Worm (Caenorhabditis elegans) whole organism, midembryonic: Measurements from ENCODE around the gene mrp-6.
A peak's percentile ranks its signal among the peaks of the same experiment; 100 is the strongest.
"Not testable (repeated sequence)": the region's sequence is repeated elsewhere in the genome, so short reads cannot be mapped to it uniquely, and the experiment has no call there.

Experiments
- T22C8.4 ChIP-seq: fragments of 200-800 bp; sonication (Bioruptor generic); IDR thresholded peaks from 2 replicates; pipeline ENCODE4 v1.3.6; 2022; ENCODE audit warnings: missing genetic modification characterization, missing compliant biosample characterization
- cog-1 ChIP-seq: sonication (generic microtip); optimal IDR thresholded peaks from 2 replicates; lab custom pipeline; 2016; ENCODE audit warnings: missing genetic modification characterization, missing compliant biosample characterization
- flt-1 ChIP-seq: fragments of 200-800 bp; sonication (Bioruptor generic); IDR thresholded peaks from 2 replicates; pipeline ENCODE4 v1.3.6; 2022; ENCODE audit warnings: missing genetic modification characterization, missing compliant biosample characterization
- klf-2 ChIP-seq: fragments of 200-800 bp; sonication (Bioruptor generic); conservative IDR thresholded peaks from 2 replicates; pipeline ENCODE4 v1.3.6; 2022; ENCODE audit warnings: missing genetic modification reagents, missing genetic modification characterization, missing compliant biosample characterization
- med-1 ChIP-seq: sonication (generic microtip); optimal IDR thresholded peaks from 2 replicates; lab custom pipeline; 2017; ENCODE audit warnings: missing genetic modification characterization, mild to moderate bottlenecking, missing compliant biosample characterization, antibody characterized with exemption, missing genetic modification reagents; ENCODE audit not compliant: insufficient read depth
- ref-1 ChIP-seq: fragments of 200-800 bp; sonication (Bioruptor generic); conservative IDR thresholded peaks from 2 replicates; pipeline ENCODE4 v1.3.6; 2022; ENCODE audit warnings: missing genetic modification reagents, missing genetic modification characterization, missing compliant biosample characterization
- tab-1 ChIP-seq: fragments of 200-800 bp; sonication (Bioruptor generic); IDR thresholded peaks from 2 replicates; pipeline ENCODE4 v1.3.6; 2022; ENCODE audit warnings: missing genetic modification characterization, missing compliant biosample characterization
- ztf-23 ChIP-seq: fragments of 200-800 bp; sonication (Bioruptor generic); IDR thresholded peaks from 2 replicates; pipeline ENCODE4 v1.3.6; 2022; ENCODE audit warnings: missing genetic modification reagents, missing genetic modification characterization, missing compliant biosample characterization
- ztf-29 ChIP-seq: fragments of 200-800 bp; sonication (Bioruptor generic); IDR thresholded peaks from 2 replicates; pipeline ENCODE4 v1.3.6; 2022; ENCODE audit warnings: missing genetic modification reagents, missing genetic modification characterization, missing compliant biosample characterization

mrp-6 gene

DNA sequence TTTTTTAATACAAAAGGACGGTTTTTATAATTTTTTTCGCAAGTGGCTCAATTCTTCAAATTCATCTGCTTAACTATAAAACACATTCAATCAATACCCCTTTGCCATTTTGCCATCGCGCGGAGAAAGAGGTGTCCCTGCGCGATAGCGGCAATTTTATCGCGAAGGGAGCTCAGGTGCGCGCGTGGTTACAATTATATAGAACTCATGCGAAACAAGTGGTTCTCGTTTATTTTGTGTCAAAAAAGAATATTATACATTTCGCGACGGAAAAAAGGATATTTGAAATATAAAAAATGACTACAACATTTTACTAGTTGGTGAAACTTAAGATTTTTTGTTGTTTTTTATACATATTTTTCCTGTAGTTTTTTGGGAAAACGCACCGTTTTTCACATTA is 22.6 kb upstream of the mrp-6 start:
- peak; percentile 91 for TF ChIP-seq flt-1 (GFP tag; lab: Robert Waterston, UW)
- peak; percentile 73; the same call in 1 of the 2 replicates for TF ChIP-seq tab-1 (GFP tag; lab: Robert Waterston, UW)
- TF ChIP-seq cog-1: peak; percentile 99
- TF ChIP-seq T22C8.4 (GFP tag; lab: Robert Waterston, UW): peak; percentile 100
- TF ChIP-seq ref-1 (GFP tag; lab: Robert Waterston, UW): no peak
- peak; percentile 76 for TF ChIP-seq med-1
- TF ChIP-seq klf-2: peak; percentile 76
- peak; percentile 92 for TF ChIP-seq ztf-23 (GFP tag; lab: Robert Waterston, UW)
- TF ChIP-seq ztf-29: peak; percentile 53; the same call in 1 of the 2 replicates

- TF ChIP-seq T22C8.4 (GFP tag; lab: Robert Waterston, UW) (no peak), ref-1 (GFP tag; lab: Robert Waterston, UW) (no peak), ztf-29 (no peak), ztf-23 (GFP tag; lab: Robert Waterston, UW) (no peak), klf-2 (no peak), cog-1 (no peak), med-1 (no peak), tab-1 (GFP tag; lab: Robert Waterston, UW) (no peak), flt-1 (GFP tag; lab: Robert Waterston, UW) (no peak)
Observed at ce11 chrX:4208495-4208894, 21.9 kb upstream of the mrp-6 start.

DNA sequence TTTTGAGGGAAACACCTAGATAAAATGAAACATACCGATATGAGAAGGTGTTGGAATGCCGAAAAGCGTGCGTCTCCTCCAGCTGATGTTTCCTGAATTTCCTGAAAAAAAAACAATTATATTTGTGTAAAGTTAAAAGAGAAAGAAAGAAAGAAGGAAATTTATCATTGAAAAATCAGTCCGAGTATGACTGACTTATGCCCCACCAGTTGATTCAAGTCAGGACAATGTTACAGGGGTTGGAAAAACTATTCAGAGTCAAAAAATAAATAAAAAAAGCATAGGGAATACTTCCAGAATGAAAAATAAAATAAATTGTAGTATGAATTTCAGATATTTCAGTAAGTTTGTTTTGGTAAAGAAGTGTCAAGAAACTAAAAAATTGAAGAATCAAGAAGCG is 20.8 kb upstream of the mrp-6 start, which contains the start of gene F20B6.9:
Gene F20B6.9, minus strand, starts transcription at position 101 of the 400 bp plus-strand sequence.
- not testable (repeated sequence) for TF ChIP-seq tab-1, T22C8.4, ztf-23 (GFP tag; lab: Robert Waterston, UW)

DNA sequence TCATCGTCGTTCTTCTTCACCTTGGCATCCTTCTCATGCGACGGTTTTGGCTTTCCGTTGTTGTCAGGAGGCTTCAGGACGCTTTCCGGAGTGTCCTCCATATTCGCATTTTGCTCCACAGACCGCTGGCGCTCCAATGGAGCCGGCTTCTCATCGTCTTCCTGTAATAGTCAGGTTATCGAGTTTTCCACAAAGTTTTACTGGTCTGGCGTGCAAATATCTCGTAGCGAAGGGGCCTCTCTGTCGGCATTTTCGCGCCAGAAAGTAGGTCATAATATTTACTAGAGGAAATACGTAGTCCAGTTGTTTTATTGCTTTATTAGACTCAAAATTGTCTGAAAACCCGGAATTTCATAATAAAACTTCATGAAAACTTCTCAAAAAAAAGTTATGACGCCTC is 15.6 kb upstream of the mrp-6 start, which contains the start of gene F20B6.6:
Gene F20B6.6, minus strand, starts transcription at position 101 of the 400 bp plus-strand sequence.
- not testable (repeated sequence) for TF ChIP-seq tab-1 (GFP tag; lab: Robert Waterston, UW); flt-1 (GFP tag; lab: Robert Waterston, UW); med-1

DNA sequence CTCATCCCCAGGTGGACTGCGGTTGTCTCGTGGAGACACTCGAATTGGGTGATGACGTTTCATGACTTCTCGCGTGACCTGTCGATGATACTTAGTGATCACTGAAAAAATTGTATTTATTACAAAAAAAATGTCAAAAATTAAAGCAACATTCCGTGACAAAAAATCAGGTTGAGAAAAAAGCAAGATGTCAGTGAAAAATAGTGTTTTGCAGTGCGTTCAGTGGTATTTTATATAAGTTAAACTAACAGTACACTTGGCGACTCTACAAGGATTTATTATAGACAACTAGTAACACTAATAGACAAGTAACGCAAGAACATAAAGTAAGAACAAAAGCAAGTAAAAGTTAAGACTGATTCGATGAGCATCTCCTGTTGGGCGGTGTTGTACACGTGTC is 13.3 kb upstream of the mrp-6 start, which contains the start of gene F20B6.5:
Gene F20B6.5, minus strand, starts transcription at position 101 of the 400 bp plus-strand sequence.
- not testable (repeated sequence) for TF ChIP-seq cog-1; ref-1 (GFP tag; lab: Robert Waterston, UW); tab-1 (GFP tag; lab: Robert Waterston, UW)

ce11 chrX:4196431-4196830 is 9.9 kb upstream of the mrp-6 start, which contains the start of gene F20B6.4:
Gene F20B6.4, minus strand, starts transcription at chrX:4196531.
- TF ChIP-seq klf-2: no peak
- no peak for TF ChIP-seq tab-1 (GFP tag; lab: Robert Waterston, UW)
- TF ChIP-seq ref-1 (GFP tag; lab: Robert Waterston, UW): no peak
- TF ChIP-seq T22C8.4 (GFP tag; lab: Robert Waterston, UW): no peak
- TF ChIP-seq ztf-29: no peak
- no peak for TF ChIP-seq ztf-23 (GFP tag; lab: Robert Waterston, UW)
- no peak for TF ChIP-seq flt-1 (GFP tag; lab: Robert Waterston, UW)
- TF ChIP-seq cog-1: no peak
- no peak for TF ChIP-seq med-1

- TF ChIP-seq T22C8.4 (GFP tag; lab: Robert Waterston, UW) (no peak), cog-1 (no peak), flt-1 (GFP tag; lab: Robert Waterston, UW) (no peak), klf-2 (no peak), ztf-29 (no peak), med-1 (no peak), ref-1 (GFP tag; lab: Robert Waterston, UW) (no peak), ztf-23 (GFP tag; lab: Robert Waterston, UW) (no peak), tab-1 (GFP tag; lab: Robert Waterston, UW) (no peak)
Observed at ce11 chrX:4193080-4193479, 6.5 kb upstream of the mrp-6 start.

ce11 chrX:4192235-4192634 is 5.7 kb upstream of the mrp-6 start:
- TF ChIP-seq flt-1 (GFP tag; lab: Robert Waterston, UW) (no peak), med-1 (no peak), ztf-29 (no peak), ztf-23 (GFP tag; lab: Robert Waterston, UW) (no peak), tab-1 (GFP tag; lab: Robert Waterston, UW) (no peak), T22C8.4 (GFP tag; lab: Robert Waterston, UW) (no peak), cog-1 (no peak), klf-2 (no peak), ref-1 (GFP tag; lab: Robert Waterston, UW) (no peak)

ce11 chrX:4190537-4191144 is 4.1 kb upstream of the mrp-6 start, which contains the start of gene vha-12:
Gene vha-12, plus strand, starts transcription at chrX:4191094.
- no peak for TF ChIP-seq tab-1 (GFP tag; lab: Robert Waterston, UW)
- peak; percentile 67 for TF ChIP-seq cog-1
- no peak for TF ChIP-seq klf-2

DNA sequence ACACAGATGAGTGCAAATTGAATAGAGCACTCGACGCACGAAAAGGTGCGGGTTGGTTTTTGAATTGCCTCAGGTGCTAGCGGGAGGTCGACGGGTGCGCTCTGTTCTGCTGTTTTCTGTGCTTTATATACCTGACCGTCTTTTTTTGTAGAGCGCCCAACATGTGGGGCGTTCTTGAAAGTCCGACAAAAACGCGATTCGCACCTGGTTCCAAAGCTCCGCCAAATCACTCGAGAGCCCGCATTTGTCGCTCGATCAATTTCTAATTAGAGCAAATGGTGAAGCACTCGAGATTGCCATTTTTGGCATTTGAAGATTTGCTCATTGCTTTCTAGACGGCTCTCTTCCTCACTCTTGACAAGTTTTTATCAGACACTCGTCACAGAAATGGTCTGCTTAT is 9.2 kb downstream of the mrp-6 start, which contains the start of gene ZK470.6:
Gene ZK470.6, minus strand, starts transcription at position 101 of the 400 bp plus-strand sequence.
- TF ChIP-seq ref-1 (GFP tag; lab: Robert Waterston, UW) (no peak), med-1 (no peak), ztf-23 (GFP tag; lab: Robert Waterston, UW) (no peak), T22C8.4 (GFP tag; lab: Robert Waterston, UW) (no peak), flt-1 (GFP tag; lab: Robert Waterston, UW) (no peak), ztf-29 (no peak), cog-1 (no peak), tab-1 (GFP tag; lab: Robert Waterston, UW) (no peak), klf-2 (no peak)
